Worm (Caenorhabditis elegans) whole organism, L4/young adult: ENCODE measurements around the gene F01D5.5.

Experiments used
- W03F9.2 ChIP-seq: fragments of 150-350 bp; optimal IDR thresholded peaks from 2 replicates; lab custom pipeline; 2014; ENCODE audit warnings: missing biosample characterization, missing genetic modification characterization
- dao-5 ChIP-seq: sonication (generic microtip); optimal IDR thresholded peaks from 2 replicates; lab custom pipeline; 2016; ENCODE audit warnings: missing genotype, missing genetic modification characterization, moderate library complexity, missing compliant biosample characterization
- him-1 ChIP-seq: sonication (generic microtip); optimal IDR thresholded peaks from 2 replicates; lab custom pipeline; 2016; ENCODE audit warnings: missing genotype, missing genetic modification reagents, missing genetic modification characterization, missing compliant biosample characterization

DNA sequence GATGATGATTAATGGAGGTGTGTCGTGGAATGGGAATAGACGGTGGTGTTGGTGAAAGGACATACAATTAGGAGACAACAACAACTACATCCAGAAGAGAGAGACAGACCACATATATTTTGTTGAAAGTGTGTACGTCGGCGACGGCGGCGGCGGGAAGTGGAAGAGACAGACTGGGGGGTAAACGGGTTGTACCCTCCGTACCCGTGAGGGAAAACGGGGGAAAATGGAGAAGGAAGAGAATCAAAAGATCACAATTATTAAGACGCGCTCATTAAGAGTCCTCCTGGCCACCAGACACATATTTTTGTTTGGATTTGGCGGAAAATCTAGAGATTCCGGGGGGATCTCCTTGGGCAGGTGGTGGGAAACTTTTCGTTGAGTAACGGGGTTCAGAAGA is 44.4 kb upstream of the F01D5.5 start:
- TF ChIP-seq him-1 (tag; lab: Kevin White, UChicago): no peak
- TF ChIP-seq dao-5 (tag; lab: Kevin White, UChicago): no peak
- TF ChIP-seq W03F9.2 (tag; lab: Kevin White, UChicago): no peak
